Worm (Caenorhabditis elegans) whole organism, L4 larva: ENCODE measurements around the gene cpg-19.

Experiments used
- R02D3.7 ChIP-seq: fragments of 150-350 bp; sonication (generic microtip); optimal IDR thresholded peaks from 3 replicates; lab custom pipeline; 2014; ENCODE audit warnings: missing biosample characterization, missing genetic modification characterization
- ctbp-1 ChIP-seq: fragments of 200-800 bp; sonication (Bioruptor generic); IDR thresholded peaks from 2 replicates; pipeline ENCODE4 v1.3.6; 2022; ENCODE audit warnings: missing genetic modification reagents, missing genetic modification characterization, missing compliant biosample characterization
- lin-15B ChIP-seq: fragments of 150-350 bp; sonication (generic microtip); optimal IDR thresholded peaks from 3 replicates; lab custom pipeline; 2014; ENCODE audit warnings: missing biosample characterization, missing genetic modification characterization
- lsy-2 ChIP-seq, 2 experiments: fragments of 150-350 bp in 1 of 2; sonication (generic microtip) in 1 of 2; optimal IDR thresholded peaks; 2 replicates each; lab custom pipeline; 2014 to 2017; ENCODE audit warnings: missing biosample characterization in 2 of 2, missing genetic modification characterization in 2 of 2
- mdl-1 ChIP-seq, 2 experiments: fragments of 150-350 bp in 1 of 2; sonication (generic microtip) in 1 of 2; optimal IDR thresholded peaks; 2 replicates each; lab custom pipeline; 2014 to 2017; ENCODE audit warnings: missing biosample characterization in 2 of 2, missing genetic modification characterization in 2 of 2
- nhr-237 ChIP-seq: sonication (generic microtip); optimal IDR thresholded peaks from 2 replicates; lab custom pipeline; 2017; ENCODE audit warnings: missing biosample characterization, missing genetic modification characterization
- nhr-28 ChIP-seq: fragments of 150-350 bp; optimal IDR thresholded peaks from 2 replicates; lab custom pipeline; 2014; ENCODE audit warnings: missing biosample characterization, missing genetic modification characterization
- pqm-1 ChIP-seq: sonication (generic microtip); optimal IDR thresholded peaks from 2 replicates; lab custom pipeline; 2017; ENCODE audit warnings: missing biosample characterization, missing genetic modification characterization

ce11 chrX:16591533-16591932, 30.1 kb upstream of the cpg-19 start:
- TF ChIP-seq R02D3.7 (no peak), pqm-1 (no peak), lin-15B (tag; lab: Kevin White, UChicago) (no peak), ctbp-1 (no peak), nhr-28 (tag; lab: Kevin White, UChicago) (no peak), nhr-237 (no peak), mdl-1 (tag; optimal IDR thresholded peaks at IDR 0.05; lab: Kevin White, UChicago) (no peak), lsy-2 (tag; optimal IDR thresholded peaks at IDR 0.05; lab: Kevin White, UChicago) (no peak)
